Worm (Caenorhabditis elegans) whole organism, L4 larva: ENCODE results near the gene eas-1.

Experiments
- F10B5.3 ChIP-seq: sonication (generic microtip); optimal IDR thresholded peaks from 2 replicates; lab custom pipeline; 2016; ENCODE audit warnings: mild to moderate bottlenecking, missing genetic modification characterization, missing compliant biosample characterization
- ama-1 ChIP-seq: fragments of 150-350 bp; optimal IDR thresholded peaks from 2 replicates; lab custom pipeline; 2014; ENCODE audit warnings: inconsistent platforms, mixed read lengths
- madf-9 ChIP-seq: fragments of 200-800 bp; sonication (Bioruptor generic); conservative IDR thresholded peaks from 2 replicates; pipeline ENCODE4 v1.3.6; 2022; ENCODE audit warnings: missing genetic modification reagents, missing genetic modification characterization, missing compliant biosample characterization
- nhr-6 ChIP-seq: fragments of 150-350 bp; optimal IDR thresholded peaks from 2 replicates; lab custom pipeline; 2014; ENCODE audit warnings: missing biosample characterization, missing genetic modification characterization
- spr-1 ChIP-seq: sonication (generic microtip); optimal IDR thresholded peaks from 2 replicates; lab custom pipeline; 2016; ENCODE audit warnings: mild to moderate bottlenecking, missing genetic modification characterization, missing compliant biosample characterization

DNA sequence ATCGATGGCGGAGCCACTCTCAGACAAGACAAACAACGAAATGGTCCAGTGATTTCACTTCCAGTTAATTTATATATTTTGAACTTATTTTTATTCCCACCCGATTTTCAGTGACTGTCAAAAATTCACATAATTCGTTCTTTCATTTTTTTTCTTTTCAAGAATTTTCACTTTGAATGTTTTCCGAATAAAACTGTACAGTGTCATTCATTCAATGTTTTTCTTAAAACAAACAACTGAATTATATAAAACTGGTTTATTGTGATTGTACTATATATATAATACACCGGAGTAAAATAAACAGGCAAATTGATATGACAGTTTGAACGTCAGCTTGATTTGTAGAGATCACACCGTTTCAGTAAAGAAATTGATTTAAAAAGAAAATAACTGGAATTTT is 37.2 kb upstream of the eas-1 start:
- TF ChIP-seq madf-9 (GFP tag; lab: Robert Waterston, UW) (no peak), F10B5.3 (tag; lab: Kevin White, UChicago) (no peak), spr-1 (tag; lab: Kevin White, UChicago) (no peak), nhr-6 (tag; lab: Kevin White, UChicago) (no peak), ama-1 (lab: Kevin White, UChicago) (no peak)
